Fruit fly (Drosophila melanogaster) S2 (cell line): ENCODE measurements around the gene CG17944.

Experiments used
- CG8478 ChIP-seq: fragments of >200 bp; optimal IDR thresholded peaks from 2 replicates; lab custom pipeline; 2018
- CTCF ChIP-seq, 2 experiments: fragments of >200 bp; optimal IDR thresholded peaks; 2 replicates each; lab custom pipeline; 2018

- no peak for TF ChIP-seq CG8478 (lab: Kevin White, UChicago)
- TF ChIP-seq CTCF (optimal IDR thresholded peaks at IDR 0.05; lab: Kevin White, UChicago) = no peak
Measured at dm6 chr3R:7313034-7313433, 48.9 kb downstream of the CG17944 start.
